Worm (Caenorhabditis elegans) whole organism, young adult: ENCODE results near the gene crp-1.

Experiments
- aptf-2 ChIP-seq: fragments of 200-800 bp; sonication (Bioruptor generic); conservative IDR thresholded peaks from 2 replicates; pipeline ENCODE4 v1.3.6; 2022; ENCODE audit warnings: missing genetic modification reagents, missing genetic modification characterization, missing compliant biosample characterization
- ets-4 ChIP-seq: fragments of 200-800 bp; sonication (Bioruptor generic); optimal IDR thresholded peaks from 2 replicates; lab custom pipeline; 2018; ENCODE audit warnings: mild to moderate bottlenecking, missing genetic modification characterization, missing compliant biosample characterization
- hrde-1 ChIP-seq: sonication (generic microtip); optimal IDR thresholded peaks from 2 replicates; lab custom pipeline; 2016; ENCODE audit warnings: missing genetic modification characterization, mild to moderate bottlenecking, missing compliant biosample characterization, moderate library complexity, missing genotype, missing genetic modification reagents, borderline replicate concordance
- mcd-1 ChIP-seq: fragments of 200-800 bp; sonication (Bioruptor generic); IDR thresholded peaks from 2 replicates; pipeline ENCODE4 v1.3.6; 2022; ENCODE audit warnings: missing genetic modification reagents, missing genetic modification characterization, missing compliant biosample characterization
- snpc-4 ChIP-seq, 5 experiments: fragments of 150-350 bp in 1 of 5; sonication (generic microtip) in 4 of 5; optimal IDR thresholded peaks; 2 replicates each; lab custom pipeline; 2014 to 2018; ENCODE audit warnings: missing genetic modification characterization in 5 of 5, missing biosample characterization in 3 of 5, antibody characterized with exemption in 2 of 5, mild to moderate bottlenecking in 2 of 5, missing compliant biosample characterization in 2 of 5, missing genotype in 2 of 5, moderate library complexity in 2 of 5, missing genetic modification reagents in 1 of 5
- unc-130 ChIP-seq: sonication (generic microtip); optimal IDR thresholded peaks from 2 replicates; lab custom pipeline; 2016; ENCODE audit warnings: missing genetic modification reagents, missing genetic modification characterization, missing compliant biosample characterization
- zim-3 ChIP-seq: sonication (generic microtip); optimal IDR thresholded peaks from 2 replicates; lab custom pipeline; 2017; ENCODE audit warnings: mild to moderate bottlenecking, missing genetic modification characterization, moderate library complexity, missing compliant biosample characterization

- no peak for TF ChIP-seq unc-130
- no peak for TF ChIP-seq hrde-1 (tag; lab: Kevin White, UChicago)
- no peak for TF ChIP-seq ets-4
- TF ChIP-seq mcd-1 (GFP tag; lab: Robert Waterston, UW): no peak
- TF ChIP-seq zim-3 (tag; lab: Kevin White, UChicago): no peak
- no peak for TF ChIP-seq snpc-4 (GFP tag; optimal IDR thresholded peaks at IDR 0.05; lab: Kevin White, UChicago)
- TF ChIP-seq snpc-4 (tag; optimal IDR thresholded peaks at IDR 0.05; lab: Kevin White, UChicago): no peak
- TF ChIP-seq aptf-2: no peak
Observed at ce11 chrV:10464746-10465145, 13.6 kb upstream of the crp-1 start.
